Worm (Caenorhabditis elegans): ENCODE measurements around the gene odr-4.

DNA sequence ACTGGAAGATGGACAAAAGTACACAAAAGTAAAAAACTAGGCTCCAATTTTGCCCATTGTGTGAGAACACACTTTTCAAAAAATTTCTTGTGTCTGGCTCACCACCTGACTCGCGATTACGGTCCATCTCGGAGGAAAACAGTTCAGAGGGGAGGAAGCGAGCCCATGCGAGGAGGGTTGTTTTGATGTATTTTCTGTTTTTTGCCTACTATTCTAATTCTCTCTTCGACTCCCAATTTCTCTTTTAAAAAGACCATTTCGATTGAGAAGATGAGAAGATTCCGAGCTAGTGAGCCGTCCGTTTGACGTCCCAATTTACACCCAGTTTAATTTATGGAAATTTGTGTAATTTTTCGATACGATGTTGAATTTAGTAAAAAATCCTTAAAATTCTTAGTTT is 16.1 kb downstream of the odr-4 start:
- TF ChIP-seq unc-62 (GFP tag; optimal IDR thresholded peaks at IDR 0.05): no peak
- no peak for TF ChIP-seq ama-1 (optimal IDR thresholded peaks at IDR 0.05)
- TF ChIP-seq ceh-82 (tag; optimal IDR thresholded peaks at IDR 0.05): no peak
- TF ChIP-seq nhr-237 (tag; optimal IDR thresholded peaks at IDR 0.05): no peak
- no peak for TF ChIP-seq unc-86 (tag; optimal IDR thresholded peaks at IDR 0.05)
- TF ChIP-seq tbx-2 (tag; optimal IDR thresholded peaks at IDR 0.05): no peak
- no peak for TF ChIP-seq nhr-77 (tag; optimal IDR thresholded peaks at IDR 0.05)
- no peak for TF ChIP-seq elt-3 (tag; optimal IDR thresholded peaks at IDR 0.05)
- no peak for TF ChIP-seq nhr-19 (GFP tag; conservative IDR thresholded peaks at IDR 0.05)
